Worm (Caenorhabditis elegans) whole organism, L4/young adult: Measurements from ENCODE around the gene D1025.1.

Source experiments
- W03F9.2 ChIP-seq: fragments of 150-350 bp; optimal IDR thresholded peaks from 2 replicates; lab custom pipeline; 2014; ENCODE audit warnings: missing biosample characterization, missing genetic modification characterization
- him-1 ChIP-seq: sonication (generic microtip); optimal IDR thresholded peaks from 2 replicates; lab custom pipeline; 2016; ENCODE audit warnings: missing genotype, missing genetic modification reagents, missing genetic modification characterization, missing compliant biosample characterization

DNA sequence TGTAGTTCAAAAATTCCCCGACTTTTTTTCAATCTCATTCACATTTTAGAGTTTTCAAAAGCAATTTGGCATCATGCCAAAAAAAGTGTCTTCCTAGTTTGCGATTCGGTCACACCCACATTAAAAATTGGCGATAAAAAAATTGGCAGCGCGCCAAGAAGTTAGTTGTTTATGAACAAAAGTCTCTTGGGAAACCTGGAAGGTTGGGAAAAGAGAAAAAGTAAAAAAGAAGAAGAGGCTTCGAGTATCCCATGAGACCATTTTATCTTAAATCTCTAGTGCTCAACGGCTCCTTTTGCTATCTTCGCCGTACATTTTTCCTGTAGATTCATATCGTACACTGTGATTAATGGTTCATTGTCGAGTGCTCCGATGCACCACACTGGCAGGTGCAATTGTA, 32.7 kb upstream of the D1025.1 start:
- TF ChIP-seq W03F9.2 (tag; lab: Kevin White, UChicago) (no peak), him-1 (tag; lab: Kevin White, UChicago) (no peak)
